Fruit fly (Drosophila melanogaster) whole organism, embryonic: ENCODE measurements around the gene Cortactin.

Experiments used
- Atf6 ChIP-seq: fragments of 200-800 bp; sonication (Bioruptor generic); IDR thresholded peaks from 2 replicates; pipeline ENCODE4 v1.3.6; 2022; ENCODE audit warnings: missing biosample characterization, missing genetic modification characterization
- Blimp-1 ChIP-seq: fragments of 200-800 bp; sonication (Bioruptor generic); optimal IDR thresholded peaks from 3 replicates; lab custom pipeline; 2018; ENCODE audit warnings: missing biosample characterization, missing genetic modification characterization, mild to moderate bottlenecking, moderate library complexity, missing genetic modification reagents
- CG10267 ChIP-seq: fragments of 200-800 bp; sonication (Bioruptor generic); optimal IDR thresholded peaks from 2 replicates; lab custom pipeline; 2018; ENCODE audit warnings: missing biosample characterization, mild to moderate bottlenecking, missing genetic modification characterization, moderate library complexity
- CG10366 ChIP-seq: fragments of 200-800 bp; sonication (Bioruptor generic); IDR thresholded peaks from 2 replicates; pipeline ENCODE4 v1.3.6; 2022; ENCODE audit warnings: missing biosample characterization, missing genetic modification characterization
- CG11695 ChIP-seq: fragments of 200-800 bp; sonication (Bioruptor generic); IDR thresholded peaks from 3 replicates; pipeline ENCODE4 v1.3.6; 2022; ENCODE audit warnings: missing biosample characterization, missing genetic modification characterization
- CG12219 ChIP-seq: fragments of 200-800 bp; sonication (Bioruptor generic); optimal IDR thresholded peaks from 3 replicates; lab custom pipeline; 2018; ENCODE audit warnings: missing biosample characterization, mild to moderate bottlenecking, missing genetic modification characterization
- CG12236 ChIP-seq: fragments of 200-800 bp; sonication (Bioruptor generic); optimal IDR thresholded peaks from 2 replicates; lab custom pipeline; 2016; ENCODE audit warnings: missing biosample characterization, missing genetic modification characterization
- CG12744 ChIP-seq: fragments of 200-800 bp; sonication (Bioruptor generic); optimal IDR thresholded peaks from 2 replicates; lab custom pipeline; 2016; ENCODE audit warnings: missing biosample characterization, missing genetic modification characterization
- CG13424 ChIP-seq: fragments of 200-800 bp; sonication (Bioruptor generic); optimal IDR thresholded peaks from 2 replicates; lab custom pipeline; 2019; ENCODE audit warnings: missing biosample characterization, mild to moderate bottlenecking, missing genetic modification characterization, moderate library complexity
- CG15269 ChIP-seq: fragments of 200-800 bp; sonication (Bioruptor generic); optimal IDR thresholded peaks from 2 replicates; lab custom pipeline; 2018; ENCODE audit warnings: missing biosample characterization, mild to moderate bottlenecking, missing genetic modification characterization, moderate library complexity
- CG1647 ChIP-seq: fragments of 200-800 bp; sonication (Bioruptor generic); optimal IDR thresholded peaks from 3 replicates; lab custom pipeline; 2016; ENCODE audit warnings: missing biosample characterization, missing genetic modification characterization
- CG16863 ChIP-seq: fragments of 200-800 bp; sonication (Bioruptor generic); optimal IDR thresholded peaks from 3 replicates; lab custom pipeline; 2016; ENCODE audit warnings: missing biosample characterization, missing genetic modification characterization
- CG17359 ChIP-seq: fragments of 200-800 bp; sonication (Bioruptor generic); optimal IDR thresholded peaks from 3 replicates; lab custom pipeline; 2018; ENCODE audit warnings: missing biosample characterization, mild to moderate bottlenecking, missing genetic modification characterization, moderate library complexity
- CG17612 ChIP-seq: fragments of 200-800 bp; sonication (Bioruptor generic); IDR thresholded peaks from 2 replicates; pipeline ENCODE4 v1.3.6; 2022; ENCODE audit warnings: missing biosample characterization, missing genetic modification characterization
- CG17912 ChIP-seq: fragments of 200-800 bp; sonication (Bioruptor generic); optimal IDR thresholded peaks from 2 replicates; lab custom pipeline; 2018; ENCODE audit warnings: missing biosample characterization, mild to moderate bottlenecking, missing genetic modification characterization
- CG1832 ChIP-seq: fragments of 200-800 bp; sonication (Bioruptor generic); optimal IDR thresholded peaks from 2 replicates; lab custom pipeline; 2017; ENCODE audit warnings: missing biosample characterization, mild to moderate bottlenecking, missing genetic modification characterization, inconsistent platforms
- CG34376 ChIP-seq: fragments of 200-800 bp; sonication (Bioruptor generic); optimal IDR thresholded peaks from 2 replicates; lab custom pipeline; 2018; ENCODE audit warnings: missing biosample characterization, mild to moderate bottlenecking, missing genetic modification characterization
- CG4404 ChIP-seq: fragments of 200-800 bp; sonication (Bioruptor generic); IDR thresholded peaks from 2 replicates; pipeline ENCODE4 v1.3.6; 2022; ENCODE audit warnings: missing biosample characterization, missing genetic modification characterization
- CG4707 ChIP-seq: fragments of 200-800 bp; sonication (Bioruptor generic); optimal IDR thresholded peaks from 2 replicates; lab custom pipeline; 2018; ENCODE audit warnings: missing biosample characterization, mild to moderate bottlenecking, missing genetic modification characterization, moderate library complexity
- CG6272 ChIP-seq: fragments of 200-800 bp; sonication (Bioruptor generic); IDR thresholded peaks from 2 replicates; pipeline ENCODE4 v1.3.6; 2022; ENCODE audit warnings: missing biosample characterization, missing genetic modification characterization
- CG7745 ChIP-seq: fragments of 200-800 bp; sonication (Bioruptor generic); optimal IDR thresholded peaks from 2 replicates; lab custom pipeline; 2018; ENCODE audit warnings: missing biosample characterization, mild to moderate bottlenecking, missing genetic modification characterization, moderate library complexity
- CG8765 ChIP-seq: fragments of 200-800 bp; sonication (Bioruptor generic); IDR thresholded peaks from 2 replicates; pipeline ENCODE4 v1.3.6; 2022; ENCODE audit warnings: missing biosample characterization, missing genetic modification characterization
- CG9215 ChIP-seq: fragments of 200-800 bp; sonication (Bioruptor generic); IDR thresholded peaks from 2 replicates; pipeline ENCODE4 v1.3.6; 2022; ENCODE audit warnings: missing biosample characterization, missing genetic modification characterization
- CG9876 ChIP-seq: fragments of 200-800 bp; sonication (Bioruptor generic); optimal IDR thresholded peaks from 2 replicates; lab custom pipeline; 2016; ENCODE audit warnings: missing biosample characterization, missing genetic modification characterization
- Deaf1 ChIP-seq: fragments of 200-800 bp; optimal IDR thresholded peaks from 3 replicates; lab custom pipeline; 2019; ENCODE audit warnings: missing biosample characterization, mild to moderate bottlenecking, missing genetic modification characterization, moderate library complexity
- H15 ChIP-seq: fragments of 200-800 bp; sonication (Bioruptor generic); IDR thresholded peaks from 3 replicates; pipeline ENCODE4 v1.3.6; 2022; ENCODE audit warnings: missing biosample characterization, missing genetic modification characterization
- HLH4C ChIP-seq: fragments of 200-800 bp; sonication (Bioruptor generic); IDR thresholded peaks from 3 replicates; pipeline ENCODE4 v1.3.6; 2022; ENCODE audit warnings: missing biosample characterization, missing genetic modification characterization; ENCODE audit not compliant: partially characterized antibody
- HLHmδ ChIP-seq: fragments of 200-800 bp; sonication (Bioruptor generic); optimal IDR thresholded peaks from 2 replicates; lab custom pipeline; 2018; ENCODE audit warnings: missing biosample characterization, mild to moderate bottlenecking, missing genetic modification characterization, moderate library complexity
- Hey ChIP-seq: fragments of 200-800 bp; sonication (Bioruptor generic); optimal IDR thresholded peaks from 3 replicates; lab custom pipeline; 2018; ENCODE audit warnings: missing biosample characterization, mild to moderate bottlenecking, missing genetic modification characterization
- HmgD ChIP-seq: fragments of 200-800 bp; sonication (Bioruptor generic); optimal IDR thresholded peaks from 3 replicates; lab custom pipeline; 2016; ENCODE audit warnings: missing biosample characterization, missing genetic modification characterization
- Oli ChIP-seq: fragments of 200-800 bp; sonication (Bioruptor generic); optimal IDR thresholded peaks from 2 replicates; lab custom pipeline; 2018; ENCODE audit warnings: missing biosample characterization, mild to moderate bottlenecking, missing genetic modification characterization, moderate library complexity
- Six4 ChIP-seq: fragments of 200-800 bp; sonication (Bioruptor generic); optimal IDR thresholded peaks from 2 replicates; lab custom pipeline; 2016; ENCODE audit warnings: missing biosample characterization, missing genetic modification characterization
- Spps ChIP-seq: fragments of 200-800 bp; sonication (Bioruptor generic); optimal IDR thresholded peaks from 2 replicates; lab custom pipeline; 2018; ENCODE audit warnings: missing biosample characterization, mild to moderate bottlenecking, missing genetic modification characterization
- btn ChIP-seq: fragments of 200-800 bp; sonication (Bioruptor generic); optimal IDR thresholded peaks from 2 replicates; lab custom pipeline; 2016; ENCODE audit warnings: missing biosample characterization, missing genetic modification characterization
- cad ChIP-seq: fragments of >200 bp; optimal IDR thresholded peaks from 2 replicates; lab custom pipeline; 2017; ENCODE audit warnings: missing biosample characterization, missing genetic modification characterization
- cas ChIP-seq: fragments of 200-800 bp; sonication (Bioruptor generic); IDR thresholded peaks from 2 replicates; pipeline ENCODE4 v1.3.6; 2022; ENCODE audit warnings: missing biosample characterization, missing genetic modification characterization
- chn ChIP-seq: fragments of 200-800 bp; sonication (Bioruptor generic); optimal IDR thresholded peaks from 2 replicates; lab custom pipeline; 2016; ENCODE audit warnings: missing biosample characterization, missing genetic modification characterization
- ci ChIP-seq: fragments of 200-800 bp; sonication (Bioruptor generic); IDR thresholded peaks from 3 replicates; pipeline ENCODE4 v1.3.6; 2022; ENCODE audit warnings: missing biosample characterization, missing genetic modification characterization
- croc ChIP-seq: fragments of 200-800 bp; sonication (Bioruptor generic); conservative IDR thresholded peaks from 3 replicates; pipeline ENCODE4 v1.3.6; 2022; ENCODE audit warnings: missing biosample characterization, missing genetic modification characterization
- fd64A ChIP-seq: fragments of 200-800 bp; sonication (Bioruptor generic); optimal IDR thresholded peaks from 3 replicates; lab custom pipeline; 2018; ENCODE audit warnings: missing biosample characterization, mild to moderate bottlenecking, missing genetic modification characterization
- h ChIP-seq: fragments of >200 bp; optimal IDR thresholded peaks from 2 replicates; lab custom pipeline; 2017
- kah ChIP-seq: fragments of 200-800 bp; sonication (Bioruptor generic); optimal IDR thresholded peaks from 2 replicates; lab custom pipeline; 2018; ENCODE audit warnings: missing biosample characterization, mild to moderate bottlenecking, missing genetic modification characterization
- lbe ChIP-seq: fragments of 200-800 bp; sonication (Bioruptor generic); optimal IDR thresholded peaks from 2 replicates; lab custom pipeline; 2016; ENCODE audit warnings: missing biosample characterization, mild to moderate bottlenecking, missing genetic modification characterization
- maf-S ChIP-seq: fragments of 200-800 bp; sonication (Bioruptor generic); optimal IDR thresholded peaks from 2 replicates; lab custom pipeline; 2016; ENCODE audit warnings: missing biosample characterization, missing genetic modification characterization
- nerfin-1 ChIP-seq: fragments of 200-800 bp; sonication (Bioruptor generic); optimal IDR thresholded peaks from 3 replicates; lab custom pipeline; 2019; ENCODE audit warnings: missing biosample characterization, mild to moderate bottlenecking, missing genetic modification characterization, moderate library complexity
- phol ChIP-seq: fragments of 200-800 bp; sonication (Bioruptor generic); optimal IDR thresholded peaks from 3 replicates; lab custom pipeline; 2018; ENCODE audit warnings: missing biosample characterization, mild to moderate bottlenecking, missing genetic modification characterization, moderate library complexity
- pita ChIP-seq: fragments of 200-800 bp; sonication (Bioruptor generic); optimal IDR thresholded peaks from 2 replicates; lab custom pipeline; 2017; ENCODE audit warnings: missing biosample characterization, mild to moderate bottlenecking, missing genetic modification characterization
- stc ChIP-seq: fragments of 200-800 bp; sonication (Bioruptor generic); IDR thresholded peaks from 2 replicates; pipeline ENCODE4 v1.3.6; 2022; ENCODE audit warnings: missing biosample characterization, missing genetic modification characterization
- wek ChIP-seq: fragments of 200-800 bp; sonication (Bioruptor generic); optimal IDR thresholded peaks from 3 replicates; lab custom pipeline; 2018; ENCODE audit warnings: missing biosample characterization, mild to moderate bottlenecking, missing genetic modification characterization, moderate library complexity
- zen ChIP-seq: fragments of 200-800 bp; sonication (Bioruptor generic); optimal IDR thresholded peaks from 3 replicates; lab custom pipeline; 2018; ENCODE audit warnings: missing biosample characterization, mild to moderate bottlenecking, missing genetic modification characterization, moderate library complexity

The Cortactin gene

dm6 chr3R:21112742-21113465, 48.6 kb upstream of the Cortactin start (continued):
- TF ChIP-seq CG4404 (peak; percentile 61), CG8765 (GFP tag; lab: Robert Waterston, UW) (0 out of 2 replicates have a peak, but pooled peaks have one; percentile 47), H15 (GFP tag; lab: Robert Waterston, UW) (peak; percentile 84), btn (GFP tag; lab: Kevin White, UChicago) (peak; percentile 87), Hey (tag; lab: Kevin White, UChicago) (peak; percentile 61), CG6272 (GFP tag; lab: Robert Waterston, UW) (peak; percentile 61), CG12219 (GFP tag; lab: Kevin White, UChicago) (peak; percentile 90), CG17359 (tag; lab: Kevin White, UChicago) (peak; percentile 89), h (lab: Kevin White, UChicago) (no peak), Atf6 (GFP tag; lab: Robert Waterston, UW) (peak; percentile 89), lbe (peak; percentile 52), ci (GFP tag; lab: Robert Waterston, UW) (peak; percentile 94), CG1647 (GFP tag; lab: Kevin White, UChicago) (peak; percentile 92), CG12744 (peak; percentile 92), CG7745 (peak; percentile 42), HmgD (GFP tag; lab: Kevin White, UChicago) (peak; percentile 90), Deaf1 (tag; lab: Kevin White, UChicago) (no peak), CG9876 (peak; percentile 82), CG4707 (GFP tag; lab: Kevin White, UChicago) (peak; percentile 84), pita (no peak), Oli (peak; percentile 90), maf-S (GFP tag; lab: Kevin White, UChicago) (peak; percentile 85), CG17912 (GFP tag; lab: Kevin White, UChicago) (peak; percentile 23), CG1832 (GFP tag; lab: Kevin White, UChicago) (no peak), CG13424 (tag; lab: Kevin White, UChicago) (peak; percentile 87), phol (tag; lab: Kevin White, UChicago) (peak; percentile 79), HLH4C (GFP tag; lab: Robert Waterston, UW) (no peak), fd64A (GFP tag; lab: Kevin White, UChicago) (peak; percentile 88), stc (GFP tag; lab: Robert Waterston, UW) (peak; percentile 91), croc (GFP tag; lab: Robert Waterston, UW) (peak; percentile 78), Blimp-1 (GFP tag; lab: Kevin White, UChicago) (peak; percentile 82), wek (peak; percentile 86), CG10366 (GFP tag; lab: Robert Waterston, UW) (peak; percentile 86), cad (GFP tag; lab: Kevin White, UChicago) (no peak), CG17612 (GFP tag; lab: Robert Waterston, UW) (peak; percentile 36; the same call in 1 of the 2 replicates), CG10267 (peak; percentile 57), CG16863 (GFP tag; lab: Kevin White, UChicago) (peak; percentile 87), nerfin-1 (tag; lab: Kevin White, UChicago) (peak; percentile 80), chn (GFP tag; lab: Kevin White, UChicago) (peak; percentile 80), kah (peak; percentile 78), cas (GFP tag; lab: Robert Waterston, UW) (peak; percentile 77), CG9215 (GFP tag; lab: Robert Waterston, UW) (peak; percentile 61), CG15269 (peak; percentile 91), Six4 (GFP tag; lab: Kevin White, UChicago) (peak; percentile 63), zen (tag; lab: Kevin White, UChicago) (peak; percentile 87), CG11695 (GFP tag; lab: Robert Waterston, UW) (peak; percentile 91), HLHmδ (GFP tag; lab: Kevin White, UChicago) (no peak), CG12236 (GFP tag; lab: Kevin White, UChicago) (peak; percentile 88), CG34376 (no peak), Spps (peak; percentile 82)
